Worm (Caenorhabditis elegans) whole organism, mixed stage, embryonic: Measurements from ENCODE around the gene C37C3.17.

ENCODE experiments used
- ces-1 ChIP-seq: fragments of 150-350 bp; optimal IDR thresholded peaks from 2 replicates; lab custom pipeline; 2014; ENCODE audit warnings: missing biosample characterization, missing genetic modification reagents, missing genetic modification characterization
- drap-1 ChIP-seq: fragments of 200-800 bp; sonication (Bioruptor generic); optimal IDR thresholded peaks from 3 replicates; lab custom pipeline; 2018; ENCODE audit warnings: mild to moderate bottlenecking, missing genetic modification characterization, missing compliant biosample characterization
- elt-3 ChIP-seq: fragments of 150-350 bp; optimal IDR thresholded peaks from 2 replicates; lab custom pipeline; 2014; ENCODE audit warnings: missing biosample characterization, missing genetic modification characterization
- ham-2 ChIP-seq: fragments of 200-800 bp; sonication (Bioruptor generic); optimal IDR thresholded peaks from 2 replicates; lab custom pipeline; 2018; ENCODE audit warnings: mild to moderate bottlenecking, missing genetic modification characterization, missing compliant biosample characterization
- mab-5 ChIP-seq: fragments of 150-350 bp; optimal IDR thresholded peaks from 2 replicates; lab custom pipeline; 2014; ENCODE audit warnings: missing biosample characterization, missing genetic modification characterization
- mls-2 ChIP-seq: sonication (generic microtip); optimal IDR thresholded peaks from 2 replicates; lab custom pipeline; 2016; ENCODE audit warnings: mild to moderate bottlenecking, missing genetic modification characterization, moderate library complexity, missing compliant biosample characterization
- nhr-12 ChIP-seq: fragments of 150-350 bp; optimal IDR thresholded peaks from 2 replicates; lab custom pipeline; 2014; ENCODE audit warnings: missing biosample characterization, missing genetic modification characterization
- snpc-4 ChIP-seq: fragments of 150-350 bp; optimal IDR thresholded peaks from 2 replicates; lab custom pipeline; 2014; ENCODE audit warnings: missing biosample characterization, missing genetic modification characterization
- unc-62 ChIP-seq: fragments of 150-350 bp; optimal IDR thresholded peaks from 2 replicates; lab custom pipeline; 2014; ENCODE audit warnings: missing biosample characterization, missing genetic modification reagents, missing genetic modification characterization
- ztf-11 ChIP-seq: fragments of 150-350 bp; optimal IDR thresholded peaks from 2 replicates; lab custom pipeline; 2014; ENCODE audit warnings: missing biosample characterization, missing genetic modification characterization

DNA sequence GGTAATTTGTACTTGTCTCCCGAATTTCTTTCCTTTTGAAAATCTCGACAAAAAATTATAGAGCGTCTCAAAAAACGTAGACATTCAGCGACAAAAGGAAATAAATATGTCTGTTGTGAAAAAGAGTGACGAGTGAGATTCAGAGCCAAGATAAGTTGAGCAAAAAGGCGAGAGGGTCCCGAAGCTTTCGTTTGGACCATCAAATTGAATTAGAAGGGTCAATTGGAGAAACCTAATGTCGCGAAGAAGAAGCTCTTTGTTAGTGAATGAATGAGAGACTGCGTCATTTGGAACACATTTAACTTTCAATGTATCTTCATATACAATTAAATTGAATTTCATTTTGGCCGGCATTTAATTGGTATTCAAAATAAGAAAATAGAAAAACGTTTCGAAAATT is 45.2 kb downstream of the C37C3.17 start:
- TF ChIP-seq ham-2 (GFP tag; lab: Kevin White, UChicago) (no peak), nhr-12 (tag; lab: Kevin White, UChicago) (no peak), elt-3 (tag; lab: Kevin White, UChicago) (no peak), mab-5 (tag; lab: Kevin White, UChicago) (no peak), ztf-11 (tag; lab: Kevin White, UChicago) (no peak), ces-1 (GFP tag; lab: Kevin White, UChicago) (peak; percentile 97), unc-62 (GFP tag; lab: Kevin White, UChicago) (no peak), drap-1 (GFP tag; lab: Kevin White, UChicago) (no peak), snpc-4 (tag; lab: Kevin White, UChicago) (no peak), mls-2 (tag; lab: Kevin White, UChicago) (no peak)
